Worm (Caenorhabditis elegans): Measurements from ENCODE around the gene lec-4.

DNA sequence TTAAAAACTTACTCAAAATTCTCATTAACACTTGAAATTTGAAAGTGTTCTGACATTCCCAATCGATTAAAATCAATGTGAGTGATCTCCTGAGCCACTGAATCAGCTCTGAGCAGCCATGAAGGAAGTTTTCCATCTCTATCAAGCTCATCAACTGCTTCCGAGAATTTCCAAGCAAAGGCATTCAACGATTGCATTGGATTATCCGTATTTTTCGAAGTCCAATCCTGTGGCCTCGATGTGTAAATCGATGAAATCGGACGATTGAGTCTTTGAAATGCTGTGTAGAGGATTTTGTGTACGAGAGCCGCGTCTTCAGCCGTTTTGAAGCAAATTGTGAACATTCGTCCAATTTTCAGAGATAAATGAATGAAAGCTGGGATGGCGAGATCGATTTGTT is 22.8 kb upstream of the lec-4 start:
- no peak for TF ChIP-seq B0019.2 (GFP tag; conservative IDR thresholded peaks at IDR 0.05)
- no peak for TF ChIP-seq ztf-22 (GFP tag; optimal IDR thresholded peaks at IDR 0.05)
- TF ChIP-seq dpff-1 (tag; optimal IDR thresholded peaks at IDR 0.05): no peak
- TF ChIP-seq rec-8 (tag; optimal IDR thresholded peaks at IDR 0.05): no peak
- peak; percentile 51 for TF ChIP-seq ama-1 (optimal IDR thresholded peaks at IDR 0.05)
- TF ChIP-seq ama-1 (GFP tag; optimal IDR thresholded peaks at IDR 0.05): no peak
- TF ChIP-seq lin-26 (GFP tag; IDR thresholded peaks at IDR 0.05): no peak
- no peak for TF ChIP-seq nhr-90 (tag; optimal IDR thresholded peaks at IDR 0.05)
- TF ChIP-seq pha-4 (tag; optimal IDR thresholded peaks at IDR 0.05): no peak
- TF ChIP-seq Y79H2A.3 (GFP tag; conservative IDR thresholded peaks at IDR 0.05): no peak
- TF ChIP-seq snpc-3.4 (tag; optimal IDR thresholded peaks at IDR 0.05): no peak
- no peak for TF ChIP-seq somi-1 (GFP tag; optimal IDR thresholded peaks at IDR 0.05)
- TF ChIP-seq B0035.1 (tag; optimal IDR thresholded peaks at IDR 0.05): no peak
- TF ChIP-seq nfyb-1 (GFP tag; IDR thresholded peaks at IDR 0.05): no peak

Measured in whole organism, young adult.